Fruit fly (Drosophila melanogaster): ENCODE measurements around the gene mesh.

mesh gene

dm6 chr3R:31218997-31219992 is 23.7 kb upstream of the mesh start, which contains the start of gene ATPsynC (continued):
- TF ChIP-seq Optix (GFP tag; IDR thresholded peaks at IDR 0.05) (no peak), oc (tag; optimal IDR thresholded peaks at IDR 0.05) (no peak), unpg (GFP tag; optimal IDR thresholded peaks at IDR 0.05) (peak; percentile 2), BtbVII (GFP tag; optimal IDR thresholded peaks at IDR 0.05) (peak; percentile 31), CG10565 (GFP tag; optimal IDR thresholded peaks at IDR 0.05) (no peak), Taf1 (GFP tag; IDR thresholded peaks at IDR 0.05) (no peak), sisA (GFP tag; IDR thresholded peaks at IDR 0.05) (no peak), pho (GFP tag; optimal IDR thresholded peaks at IDR 0.05) (peak; percentile 21), CG4617 (GFP tag; optimal IDR thresholded peaks at IDR 0.05; ENCODE audit: borderline replicate concordance) (peak; percentile 30), fd3F (GFP tag; optimal IDR thresholded peaks at IDR 0.05) (no peak), CG6254 (GFP tag; optimal IDR thresholded peaks at IDR 0.05) (peak; percentile 49), Ravus (GFP tag; IDR thresholded peaks at IDR 0.05) (no peak), ftz-f1 (GFP tag; optimal IDR thresholded peaks at IDR 0.05) (peak; percentile 90), CG17802 (tag; optimal IDR thresholded peaks at IDR 0.05) (peak; percentile 78), wek (GFP tag; optimal IDR thresholded peaks at IDR 0.05) (peak; percentile 17), Tbp (GFP tag; optimal IDR thresholded peaks at IDR 0.05) (no peak), Gug (GFP tag; IDR thresholded peaks at IDR 0.05) (no peak), Nf-YB (GFP tag; optimal IDR thresholded peaks at IDR 0.05) (peak; percentile 1), CG6272 (GFP tag; IDR thresholded peaks at IDR 0.05) (peak; percentile 34; the same call in 1 of the 2 replicates), CG1792 (GFP tag; optimal IDR thresholded peaks at IDR 0.05) (no peak), CG15514 (GFP tag; optimal IDR thresholded peaks at IDR 0.05) (peak; percentile 94), gfzf (GFP tag; optimal IDR thresholded peaks at IDR 0.05) (peak; percentile 100), bab2 (GFP tag; optimal IDR thresholded peaks at IDR 0.05) (no peak), CG12219 (GFP tag; optimal IDR thresholded peaks at IDR 0.05) (no peak), CG16813 (GFP tag; IDR thresholded peaks at IDR 0.05; ENCODE audit: partially characterized antibody) (no peak), CrebB (tag; optimal IDR thresholded peaks at IDR 0.05) (peak; percentile 48), da (GFP tag; optimal IDR thresholded peaks at IDR 0.05) (no peak), vfl (GFP tag; optimal IDR thresholded peaks at IDR 0.05) (no peak), CG34422 (GFP tag; IDR thresholded peaks at IDR 0.05) (no peak), sqz (GFP tag; optimal IDR thresholded peaks at IDR 0.05) (no peak), CG2202 (tag; optimal IDR thresholded peaks at IDR 0.05) (peak; percentile 21), stwl (tag; optimal IDR thresholded peaks at IDR 0.05) (peak; percentile 56), repo (GFP tag; optimal IDR thresholded peaks at IDR 0.05) (peak; percentile 33), zfh1 (GFP tag; IDR thresholded peaks at IDR 0.05) (no peak), CG10267 (tag; optimal IDR thresholded peaks at IDR 0.05) (peak; percentile 67), CG14710 (tag; optimal IDR thresholded peaks at IDR 0.05) (peak; percentile 79), dan (GFP tag; IDR thresholded peaks at IDR 0.05) (no peak), eyg (GFP tag; optimal IDR thresholded peaks at IDR 0.05) (peak; percentile 35), CG16863 (GFP tag; optimal IDR thresholded peaks at IDR 0.05) (no peak), Mad (GFP tag; optimal IDR thresholded peaks at IDR 0.05) (peak; percentile 41), CG14050 (GFP tag; IDR thresholded peaks at IDR 0.05) (no peak), dimm (GFP tag; IDR thresholded peaks at IDR 0.05) (no peak), stc (GFP tag; IDR thresholded peaks at IDR 0.05) (no peak), tx (GFP tag; optimal IDR thresholded peaks at IDR 0.05) (peak; percentile 24), Hey (tag; optimal IDR thresholded peaks at IDR 0.05) (no peak), Hr78 (GFP tag; optimal IDR thresholded peaks at IDR 0.05) (peak in 1 of 2 experiments; percentile 17), CG15073 (GFP tag; optimal IDR thresholded peaks at IDR 0.05) (no peak), Antp (GFP tag; optimal IDR thresholded peaks at IDR 0.05) (peak; percentile 58), fru (optimal IDR thresholded peaks at IDR 0.05) (no peak)
